Fruit fly (Drosophila melanogaster) S2 (cell line): ENCODE data around the gene Mrtf.

Source experiments
- CG8478 ChIP-seq: fragments of >200 bp; optimal IDR thresholded peaks from 2 replicates; lab custom pipeline; 2018
- CTCF ChIP-seq, 2 experiments: fragments of >200 bp; optimal IDR thresholded peaks; 2 replicates each; lab custom pipeline; 2018

dm6 chr3L:2799110-2799618 lies 32.8 kb upstream of the Mrtf start:
- TF ChIP-seq CTCF (optimal IDR thresholded peaks at IDR 0.05; lab: Kevin White, UChicago) (no peak), CG8478 (lab: Kevin White, UChicago) (no peak)
